Worm (Caenorhabditis elegans): ENCODE measurements around the gene ZK632.12.

ZK632.12 gene

ce11 chrIII:9861470-9862342 is 31.1 kb downstream of the ZK632.12 start (continued):
- TF ChIP-seq chd-7 (tag; optimal IDR thresholded peaks at IDR 0.05): peak; percentile 74
- TF ChIP-seq F57A8.1 (GFP tag; optimal IDR thresholded peaks at IDR 0.05): no peak
- no peak for TF ChIP-seq ztf-22 (GFP tag; optimal IDR thresholded peaks at IDR 0.05)
- TF ChIP-seq mel-28 (tag; optimal IDR thresholded peaks at IDR 0.05; ENCODE audit: borderline replicate concordance): peak; percentile 10
- TF ChIP-seq bed-1 (GFP tag; IDR thresholded peaks at IDR 0.05): no peak
- no peak for TF ChIP-seq attf-6 (GFP tag; IDR thresholded peaks at IDR 0.05)
- no peak for TF ChIP-seq egl-18 (GFP tag; IDR thresholded peaks at IDR 0.05)
- TF ChIP-seq F57C9.4 (tag; optimal IDR thresholded peaks at IDR 0.05): no peak
- TF ChIP-seq snpc-1.3 (tag; optimal IDR thresholded peaks at IDR 0.05; ENCODE audit: insufficient read depth): peak; percentile 53
- TF ChIP-seq rcor-1 (GFP tag; IDR thresholded peaks at IDR 0.05): peak; percentile 81
- no peak for TF ChIP-seq gei-17 (GFP tag; optimal IDR thresholded peaks at IDR 0.05)
- no peak for TF ChIP-seq tbx-9 (tag; optimal IDR thresholded peaks at IDR 0.05; ENCODE audit: borderline replicate concordance)
- peak; percentile 67 for TF ChIP-seq lin-54 (GFP tag; optimal IDR thresholded peaks at IDR 0.05)
- no peak for TF ChIP-seq xnd-1 (tag; optimal IDR thresholded peaks at IDR 0.05)
- no peak for TF ChIP-seq ztf-6 (GFP tag; IDR thresholded peaks at IDR 0.05)
- peak; percentile 78; the same call in 1 of the 2 replicates for TF ChIP-seq hmg-20 (GFP tag; IDR thresholded peaks at IDR 0.05)
- no peak for TF ChIP-seq nhr-120 (GFP tag; IDR thresholded peaks at IDR 0.05)
- peak; percentile 47 for TF ChIP-seq ztf-26 (tag; optimal IDR thresholded peaks at IDR 0.05)
- TF ChIP-seq let-526 (GFP tag; IDR thresholded peaks at IDR 0.05): peak; percentile 68; the same call in 1 of the 2 replicates
- peak; percentile 59 for TF ChIP-seq ceh-27 (GFP tag; optimal IDR thresholded peaks at IDR 0.05)
- peak; percentile 14 for TF ChIP-seq hrde-1 (tag; optimal IDR thresholded peaks at IDR 0.05; ENCODE audit: borderline replicate concordance)
- TF ChIP-seq atf-7 (tag; optimal IDR thresholded peaks at IDR 0.05): peak; percentile 36
- no peak for TF ChIP-seq F49E8.2 (tag; optimal IDR thresholded peaks at IDR 0.05; ENCODE audit: insufficient read depth)
- no peak for TF ChIP-seq pha-4 (tag; optimal IDR thresholded peaks at IDR 0.05)
- peak; percentile 61 for TF ChIP-seq ekl-4 (GFP tag; IDR thresholded peaks at IDR 0.05)
- peak; percentile 54; the same call in 1 of the 2 replicates for TF ChIP-seq pbrm-1 (GFP tag; IDR thresholded peaks at IDR 0.05)
- peak; percentile 98 for TF ChIP-seq tbp1 (GFP tag; optimal IDR thresholded peaks at IDR 0.05)
- no peak for TF ChIP-seq K11D2.4 (GFP tag; IDR thresholded peaks at IDR 0.05)
- TF ChIP-seq ceh-91 (GFP tag; IDR thresholded peaks at IDR 0.05): no peak
- TF ChIP-seq nhr-80 (tag; optimal IDR thresholded peaks at IDR 0.05): peak; percentile 25
- no peak for TF ChIP-seq ceh-79 (tag; optimal IDR thresholded peaks at IDR 0.05)
- peak; percentile 58 for TF ChIP-seq him-1 (tag; optimal IDR thresholded peaks at IDR 0.05)
- TF ChIP-seq ama-1 (optimal IDR thresholded peaks at IDR 0.05): no peak
- TF ChIP-seq ama-1 (GFP tag; optimal IDR thresholded peaks at IDR 0.05): peak in 1 of 2 experiments; percentile 63
- peak; percentile 40 for TF ChIP-seq K12H6.12 (tag; optimal IDR thresholded peaks at IDR 0.05)
- peak; percentile 62 for TF ChIP-seq madf-6 (GFP tag; IDR thresholded peaks at IDR 0.05)
- peak; percentile 64 for TF ChIP-seq lin-40 (tag; optimal IDR thresholded peaks at IDR 0.05)
- TF ChIP-seq efl-1 (GFP tag; optimal IDR thresholded peaks at IDR 0.05): no peak
- peak; percentile 55 for TF ChIP-seq F10E7.11 (tag; optimal IDR thresholded peaks at IDR 0.05)
- TF ChIP-seq madf-3 (GFP tag; IDR thresholded peaks at IDR 0.05): peak; percentile 54; the same call in 1 of the 2 replicates
- peak; percentile 38 for TF ChIP-seq somi-1 (GFP tag; optimal IDR thresholded peaks at IDR 0.05)
- TF ChIP-seq ztf-28 (GFP tag; IDR thresholded peaks at IDR 0.05): no peak
- no peak for TF ChIP-seq akir-1 (GFP tag; optimal IDR thresholded peaks at IDR 0.05)
- TF ChIP-seq T07F8.4 (tag; optimal IDR thresholded peaks at IDR 0.05): peak; percentile 3
- peak; percentile 79 for TF ChIP-seq B0336.3 (GFP tag; IDR thresholded peaks at IDR 0.05)
- peak; percentile 78 for TF ChIP-seq hmg-1.2 (GFP tag; IDR thresholded peaks at IDR 0.05)
- TF ChIP-seq mcd-1 (GFP tag; IDR thresholded peaks at IDR 0.05): peak; percentile 72

Data from whole organism, young adult.